Worm (Caenorhabditis elegans) whole organism, L4 larva: ENCODE data around the gene D1022.5.
A peak's percentile ranks its signal among the peaks of the same experiment; 100 is the strongest.

Experiments used
- D1046.2 ChIP-seq: fragments of 200-800 bp; sonication (Bioruptor generic); IDR thresholded peaks from 2 replicates; pipeline ENCODE4 v1.3.6; 2022; ENCODE audit warnings: missing genetic modification characterization, missing compliant biosample characterization
- F26F4.8 ChIP-seq: fragments of 200-800 bp; sonication (Bioruptor generic); conservative IDR thresholded peaks from 2 replicates; pipeline ENCODE4 v1.3.6; 2022; ENCODE audit warnings: missing genetic modification characterization, missing compliant biosample characterization
- F44E2.7 ChIP-seq: fragments of 200-800 bp; sonication (Bioruptor generic); IDR thresholded peaks from 2 replicates; pipeline ENCODE4 v2.1.2; 2022; ENCODE audit warnings: missing genetic modification characterization, missing compliant biosample characterization
- R02D3.7 ChIP-seq: fragments of 150-350 bp; sonication (generic microtip); optimal IDR thresholded peaks from 3 replicates; lab custom pipeline; 2014; ENCODE audit warnings: missing biosample characterization, missing genetic modification characterization
- Y48G9A.11 ChIP-seq: fragments of 200-800 bp; sonication (Bioruptor generic); IDR thresholded peaks from 2 replicates; pipeline ENCODE4 v1.3.6; 2022; ENCODE audit warnings: missing genetic modification reagents, missing genetic modification characterization, missing compliant biosample characterization
- ZK337.2 ChIP-seq: fragments of 200-800 bp; sonication (Bioruptor generic); IDR thresholded peaks from 2 replicates; pipeline ENCODE4 v1.3.6; 2022; ENCODE audit warnings: missing genetic modification reagents, missing genetic modification characterization, missing compliant biosample characterization
- aha-1 ChIP-seq: fragments of 150-350 bp; peaks from one replicate; lab custom pipeline; 2014; ENCODE audit warnings: missing biosample characterization, missing genetic modification characterization
- ceh-82 ChIP-seq: sonication (generic microtip); optimal IDR thresholded peaks from 2 replicates; lab custom pipeline; 2017; ENCODE audit warnings: missing biosample characterization, missing genetic modification characterization
- cey-2 ChIP-seq: sonication (generic microtip); optimal IDR thresholded peaks from 3 replicates; lab custom pipeline; 2017; ENCODE audit warnings: missing genetic modification characterization, mild to moderate bottlenecking, missing compliant biosample characterization, antibody characterized with exemption, borderline replicate concordance; ENCODE audit not compliant: insufficient read depth
- daf-12 ChIP-seq: fragments of 150-350 bp; optimal IDR thresholded peaks from 2 replicates; lab custom pipeline; 2014; ENCODE audit warnings: missing biosample characterization, missing genetic modification reagents, missing genetic modification characterization
- daf-16 ChIP-seq, 3 experiments: sonication (generic microtip); optimal IDR thresholded peaks; 2 replicates each; lab custom pipeline; 2016 to 2017; ENCODE audit warnings: missing genetic modification characterization in 3 of 3, missing genetic modification reagents in 3 of 3, mild to moderate bottlenecking in 2 of 3, missing compliant biosample characterization in 2 of 3, missing biosample characterization in 1 of 3, moderate library complexity in 1 of 3
- dmd-6 ChIP-seq: fragments of 200-800 bp; sonication (Bioruptor generic); IDR thresholded peaks from 2 replicates; pipeline ENCODE4 v1.3.6; 2022; ENCODE audit warnings: missing genetic modification reagents, missing genetic modification characterization, missing compliant biosample characterization
- dmd-9 ChIP-seq: fragments of 200-800 bp; sonication (Bioruptor generic); IDR thresholded peaks from 2 replicates; pipeline ENCODE4 v1.3.6; 2022; ENCODE audit warnings: missing genetic modification reagents, missing genetic modification characterization, missing compliant biosample characterization
- egl-43 ChIP-seq: fragments of 200-800 bp; sonication (Bioruptor generic); IDR thresholded peaks from 2 replicates; pipeline ENCODE4 v1.3.6; 2022; ENCODE audit warnings: missing genetic modification reagents, missing genetic modification characterization, missing compliant biosample characterization
- hif-1 ChIP-seq, 2 experiments: sonication (generic microtip); optimal IDR thresholded peaks; 2 replicates each; lab custom pipeline; 2016 to 2017; ENCODE audit warnings: missing compliant biosample characterization in 2 of 2, missing genetic modification characterization in 2 of 2, missing genetic modification reagents in 2 of 2, missing genotype in 2 of 2, mild to moderate bottlenecking in 1 of 2
- hlh-11 ChIP-seq: fragments of 200-800 bp; sonication (Bioruptor generic); optimal IDR thresholded peaks from 2 replicates; lab custom pipeline; 2018; ENCODE audit warnings: mild to moderate bottlenecking, missing genetic modification characterization, missing compliant biosample characterization
- hmg-1.1 ChIP-seq: fragments of 200-800 bp; sonication (Bioruptor generic); IDR thresholded peaks from 2 replicates; pipeline ENCODE4 v1.3.6; 2022; ENCODE audit warnings: missing genetic modification reagents, missing genetic modification characterization, missing compliant biosample characterization
- lin-15B ChIP-seq: fragments of 150-350 bp; sonication (generic microtip); optimal IDR thresholded peaks from 3 replicates; lab custom pipeline; 2014; ENCODE audit warnings: missing biosample characterization, missing genetic modification characterization
- lin-38 ChIP-seq: fragments of 200-800 bp; sonication (Bioruptor generic); IDR thresholded peaks from 2 replicates; pipeline ENCODE4 v1.3.6; 2022; ENCODE audit warnings: missing genetic modification reagents, missing genetic modification characterization, missing compliant biosample characterization
- lin-39 ChIP-seq: fragments of 150-350 bp; optimal IDR thresholded peaks from 2 replicates; lab custom pipeline; 2014; ENCODE audit warnings: missing biosample characterization, missing genetic modification reagents, missing genetic modification characterization
- mdl-1 ChIP-seq, 2 experiments: fragments of 150-350 bp in 1 of 2; sonication (generic microtip) in 1 of 2; optimal IDR thresholded peaks; 2 replicates each; lab custom pipeline; 2014 to 2017; ENCODE audit warnings: missing biosample characterization in 2 of 2, missing genetic modification characterization in 2 of 2
- mxl-2 ChIP-seq: fragments of 200-800 bp; sonication (Bioruptor generic); conservative IDR thresholded peaks from 2 replicates; pipeline ENCODE4 v1.3.6; 2022; ENCODE audit warnings: missing genetic modification reagents, missing genetic modification characterization, missing compliant biosample characterization
- nhr-25 ChIP-seq: sonication (generic microtip); optimal IDR thresholded peaks from 2 replicates; lab custom pipeline; 2017; ENCODE audit warnings: missing genetic modification characterization, mild to moderate bottlenecking, missing compliant biosample characterization, antibody characterized with exemption, moderate library complexity, borderline replicate concordance; ENCODE audit not compliant: insufficient read depth
- nhr-28 ChIP-seq: fragments of 150-350 bp; optimal IDR thresholded peaks from 2 replicates; lab custom pipeline; 2014; ENCODE audit warnings: missing biosample characterization, missing genetic modification characterization
- nhr-48 ChIP-seq: sonication (generic microtip); optimal IDR thresholded peaks from 2 replicates; lab custom pipeline; 2016; ENCODE audit warnings: mild to moderate bottlenecking, missing genetic modification characterization, missing compliant biosample characterization
- nhr-77 ChIP-seq: fragments of 150-350 bp; optimal IDR thresholded peaks from 2 replicates; lab custom pipeline; 2014; ENCODE audit warnings: missing biosample characterization, missing genetic modification characterization
- spr-3 ChIP-seq: fragments of 200-800 bp; sonication (Bioruptor generic); optimal IDR thresholded peaks from 2 replicates; lab custom pipeline; 2018; ENCODE audit warnings: mild to moderate bottlenecking, missing genetic modification characterization, missing compliant biosample characterization
- tag-97 ChIP-seq: fragments of 200-800 bp; sonication (Bioruptor generic); IDR thresholded peaks from 2 replicates; pipeline ENCODE4 v1.3.6; 2022; ENCODE audit warnings: missing genetic modification characterization, missing compliant biosample characterization
- unc-130 ChIP-seq: sonication (generic microtip); optimal IDR thresholded peaks from 2 replicates; lab custom pipeline; 2016; ENCODE audit warnings: missing genetic modification reagents, missing genetic modification characterization, missing compliant biosample characterization
- unc-62 ChIP-seq, 3 experiments: fragments of 150-350 bp in 1 of 3; sonication (generic microtip); optimal IDR thresholded peaks in 2 of 3; peaks in 1 of 3; 1 replicate in 1 of 3; 2 replicates in 2 of 3; lab custom pipeline; 2014 to 2017; ENCODE audit warnings: missing biosample characterization in 3 of 3, missing genetic modification characterization in 3 of 3, missing genetic modification reagents in 3 of 3, missing genotype in 1 of 3
- zag-1 ChIP-seq: fragments of 150-350 bp; optimal IDR thresholded peaks from 2 replicates; lab custom pipeline; 2014; ENCODE audit warnings: missing biosample characterization, missing genetic modification characterization
- zfp-3 ChIP-seq: fragments of 200-800 bp; sonication (Bioruptor generic); conservative IDR thresholded peaks from 2 replicates; pipeline ENCODE4 v1.3.6; 2022; ENCODE audit warnings: missing genetic modification reagents, missing genetic modification characterization, missing compliant biosample characterization
- zip-2 ChIP-seq: fragments of 150-350 bp; optimal IDR thresholded peaks from 2 replicates; lab custom pipeline; 2014; ENCODE audit warnings: missing biosample characterization, missing genetic modification characterization

The D1022.5 gene

DNA sequence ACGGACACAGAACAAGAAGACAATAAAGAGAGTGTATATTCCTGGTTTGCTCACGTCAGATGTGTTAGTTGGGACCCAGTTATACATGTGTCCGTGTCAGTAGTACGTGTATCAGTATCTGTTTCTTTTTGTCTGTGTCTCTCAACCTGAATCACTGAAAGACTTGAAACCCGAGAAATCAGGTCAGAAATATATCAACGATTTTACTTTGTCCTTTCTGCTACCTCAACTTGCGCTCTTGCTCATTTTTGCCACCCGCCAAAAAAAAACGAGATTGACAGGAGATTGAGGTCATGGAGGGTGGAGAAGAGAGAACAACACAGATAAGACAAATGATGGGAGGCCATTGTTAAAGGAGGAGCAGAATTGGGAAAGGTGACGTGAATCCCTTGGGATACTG, 39.0 kb downstream of the D1022.5 start:
- TF ChIP-seq unc-62 (GFP tag; optimal IDR thresholded peaks at IDR 0.05 in 1 of 2; lab: Kevin White, UChicago): peak in 1 of 2 experiments; percentile 89
- TF ChIP-seq unc-62 (tag; optimal IDR thresholded peaks at IDR 0.05; lab: Kevin White, UChicago): no peak
- no peak for TF ChIP-seq Y48G9A.11 (GFP tag; lab: Robert Waterston, UW)
- TF ChIP-seq dmd-6 (GFP tag; lab: Robert Waterston, UW): no peak
- peak; percentile 97 for TF ChIP-seq aha-1 (tag; lab: Kevin White, UChicago)
- no peak for TF ChIP-seq R02D3.7 (tag; lab: Kevin White, UChicago)
- TF ChIP-seq, all 104 proteins: peak for 2

DNA sequence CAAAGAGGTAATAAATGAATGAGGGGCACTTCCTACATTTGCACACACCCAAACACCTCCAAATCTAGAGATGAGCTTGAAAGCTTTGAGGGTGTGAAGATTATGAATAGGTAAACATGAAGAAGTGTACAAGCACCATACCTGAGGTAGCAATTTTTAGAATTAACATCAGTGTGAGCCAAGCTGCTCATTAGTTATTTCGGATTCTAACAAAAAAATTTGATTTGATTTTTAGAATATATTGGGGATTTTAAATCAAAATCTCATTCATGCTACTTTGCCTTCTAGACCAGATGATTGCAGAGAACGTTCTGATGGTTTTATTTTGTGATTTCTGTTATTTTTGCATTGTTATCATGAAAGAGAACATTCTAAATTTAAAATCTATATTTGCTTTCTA, 44.8 kb downstream of the D1022.5 start:
- TF ChIP-seq lin-39 (tag; lab: Kevin White, UChicago): no peak
- TF ChIP-seq unc-62 (GFP tag; optimal IDR thresholded peaks at IDR 0.05 in 1 of 2; lab: Kevin White, UChicago): peak in 1 of 2 experiments; percentile 96
- TF ChIP-seq unc-62 (tag; optimal IDR thresholded peaks at IDR 0.05; lab: Kevin White, UChicago): no peak
- TF ChIP-seq, all 104 proteins: peak for 1

DNA sequence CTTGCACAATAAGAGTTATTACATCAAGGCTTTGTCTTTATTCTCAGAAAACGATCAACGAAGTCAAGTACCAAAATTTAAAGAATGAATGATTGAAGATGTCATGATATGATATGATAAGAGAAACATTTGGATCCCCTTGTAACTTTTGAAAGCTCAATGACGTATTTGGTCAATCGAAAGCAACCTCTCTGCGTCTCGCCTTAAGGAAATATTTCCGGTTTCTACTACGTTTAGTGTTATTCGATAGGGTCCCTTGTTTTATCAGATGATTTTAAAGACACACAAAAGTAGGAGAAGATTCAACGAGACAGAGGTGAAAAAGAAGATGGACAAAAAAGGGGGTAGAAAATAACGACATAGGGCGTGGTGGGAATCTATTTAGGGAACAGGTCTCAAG, 45.3 kb downstream of the D1022.5 start:
- peak in 1 of 2 experiments; percentile 61 for TF ChIP-seq mdl-1 (tag; optimal IDR thresholded peaks at IDR 0.05; lab: Kevin White, UChicago)
- TF ChIP-seq nhr-28 (tag; lab: Kevin White, UChicago): peak; percentile 35
- no peak for TF ChIP-seq nhr-77 (tag; lab: Kevin White, UChicago)
- TF ChIP-seq egl-43 (GFP tag; lab: Robert Waterston, UW): no peak
- TF ChIP-seq hlh-11 (tag; lab: Kevin White, UChicago): peak; percentile 29
- TF ChIP-seq nhr-48: peak; percentile 22
- TF ChIP-seq nhr-25: peak; percentile 37
- TF ChIP-seq hif-1 (tag; optimal IDR thresholded peaks at IDR 0.05; lab: Kevin White, UChicago): no peak

DNA sequence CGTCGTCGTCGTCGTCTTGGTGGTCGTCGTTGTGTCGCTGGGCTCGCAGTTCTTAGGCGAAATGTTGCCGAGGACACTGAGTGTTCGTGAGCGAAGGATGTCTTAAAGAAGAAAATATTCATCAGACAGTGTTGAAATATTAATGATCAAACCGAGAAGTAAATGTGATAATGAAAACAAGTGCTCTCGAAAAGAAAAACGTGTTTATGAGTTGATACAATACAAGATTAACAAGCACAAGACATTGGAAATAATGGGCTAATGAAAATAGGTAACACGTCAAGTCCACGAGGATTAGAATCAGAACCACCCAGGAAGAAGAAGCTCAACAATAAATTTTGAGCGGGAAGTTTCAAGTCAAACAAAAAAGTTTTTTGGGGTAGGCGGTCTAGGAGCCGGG, 46.7 kb downstream of the D1022.5 start, which contains the start of gene K02A2.5:
K02A2.5 (minus strand) TSS at position 101 of the 400 bp plus-strand sequence.
- no peak for TF ChIP-seq lin-15B (tag; lab: Kevin White, UChicago)
- TF ChIP-seq zip-2 (tag; lab: Kevin White, UChicago): no peak
- TF ChIP-seq daf-16 (GFP tag; optimal IDR thresholded peaks at IDR 0.05; lab: Kevin White, UChicago): no peak
- no peak for TF ChIP-seq daf-16 (tag; optimal IDR thresholded peaks at IDR 0.05; lab: Kevin White, UChicago)
- no peak for TF ChIP-seq lin-38
- TF ChIP-seq unc-130 (GFP tag; lab: Kevin White, UChicago): no peak
- no peak for TF ChIP-seq hmg-1.1
- no peak for TF ChIP-seq mxl-2
- no peak for TF ChIP-seq nhr-25
- no peak for TF ChIP-seq ZK337.2 (GFP tag; lab: Robert Waterston, UW)

DNA sequence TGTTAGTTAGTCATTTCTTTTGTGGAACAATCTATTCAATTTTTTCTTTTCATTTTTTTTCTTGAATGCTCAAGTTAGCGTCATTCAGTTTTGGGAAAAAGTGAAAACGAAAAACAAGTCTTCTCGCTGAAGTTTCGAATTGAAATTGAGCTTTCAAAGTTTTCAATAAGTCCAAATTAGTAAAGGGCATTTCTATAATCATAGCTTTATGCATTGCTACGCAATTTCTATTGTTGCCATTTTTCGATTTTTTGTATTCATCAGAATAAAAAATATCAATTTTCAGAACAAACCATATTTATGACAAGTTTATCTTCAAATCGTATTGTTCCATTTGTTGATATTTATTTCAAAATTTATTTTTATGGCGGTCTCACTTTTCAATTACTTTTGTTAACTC, 50.4 kb downstream of the D1022.5 start, which contains the start of gene srd-55:
srd-55 (plus strand) TSS at position 301 of the 400 bp plus-strand sequence.
- no peak for TF ChIP-seq hmg-1.1
- TF ChIP-seq F44E2.7: no peak
- TF ChIP-seq D1046.2 (GFP tag; lab: Robert Waterston, UW): no peak
- TF ChIP-seq cey-2 (tag; lab: Kevin White, UChicago): no peak
- TF ChIP-seq F26F4.8 (GFP tag; lab: Robert Waterston, UW): no peak
- TF ChIP-seq spr-3 (GFP tag; lab: Kevin White, UChicago): no peak
- no peak for TF ChIP-seq dmd-9
- TF ChIP-seq mdl-1 (tag; optimal IDR thresholded peaks at IDR 0.05; lab: Kevin White, UChicago): no peak
- no peak for TF ChIP-seq daf-12 (tag; lab: Kevin White, UChicago)
- TF ChIP-seq zag-1: no peak
- TF ChIP-seq zfp-3 (GFP tag; lab: Robert Waterston, UW): no peak
- no peak for TF ChIP-seq ceh-82 (tag; lab: Kevin White, UChicago)
- no peak for TF ChIP-seq tag-97 (GFP tag; lab: Robert Waterston, UW)
- no peak for TF ChIP-seq unc-130 (GFP tag; lab: Kevin White, UChicago)
- TF ChIP-seq, all 104 proteins: peak for 0
